Fruit fly (Drosophila melanogaster): ENCODE results near the gene CG13244.

CG13244 gene

dm6 chr2L:15912008-15912900, 4.4 kb upstream of the CG13244 start (continued):
- peak; percentile 96 for TF ChIP-seq Abd-B (GFP tag; optimal IDR thresholded peaks at IDR 0.05)
- no peak for TF ChIP-seq lov (optimal IDR thresholded peaks at IDR 0.05)
- peak; percentile 62; the same call in 1 of the 3 replicates for TF ChIP-seq lov (GFP tag; IDR thresholded peaks at IDR 0.05)
- TF ChIP-seq CG15269 (tag; optimal IDR thresholded peaks at IDR 0.05): peak; percentile 97
- TF ChIP-seq CG8290 (GFP tag; optimal IDR thresholded peaks at IDR 0.05): peak; percentile 83
- peak in 1 of 2 experiments; percentile 17 for TF ChIP-seq CG8290 (tag; optimal IDR thresholded peaks at IDR 0.05)
- peak; percentile 99 for TF ChIP-seq Ssrp (tag; optimal IDR thresholded peaks at IDR 0.05)
- peak; percentile 91 for TF ChIP-seq az2 (GFP tag; optimal IDR thresholded peaks at IDR 0.05)
- peak; percentile 85 for TF ChIP-seq gcm (GFP tag; optimal IDR thresholded peaks at IDR 0.05)
- no peak for TF ChIP-seq Atf3 (GFP tag; optimal IDR thresholded peaks at IDR 0.05)
- peak; percentile 78 for TF ChIP-seq Lhr (GFP tag; optimal IDR thresholded peaks at IDR 0.05)
- TF ChIP-seq Vsx1 (GFP tag; optimal IDR thresholded peaks at IDR 0.05): peak; percentile 83
- TF ChIP-seq sc (optimal IDR thresholded peaks at IDR 0.05): no peak
- TF ChIP-seq sc (GFP tag; optimal IDR thresholded peaks at IDR 0.05): peak; percentile 78
- TF ChIP-seq CG12942 (GFP tag; optimal IDR thresholded peaks at IDR 0.05): peak; percentile 83
- peak; percentile 67 for TF ChIP-seq Jarid2 (GFP tag; optimal IDR thresholded peaks at IDR 0.05)
- TF ChIP-seq CG2875 (GFP tag; optimal IDR thresholded peaks at IDR 0.05): peak; percentile 91
- TF ChIP-seq chif (GFP tag; optimal IDR thresholded peaks at IDR 0.05): peak in 1 of 2 experiments; percentile 70
- TF ChIP-seq Chrac-16 (GFP tag; optimal IDR thresholded peaks at IDR 0.05): peak; percentile 84
- peak; percentile 82 for TF ChIP-seq CG14667 (GFP tag; IDR thresholded peaks at IDR 0.05)
- peak; percentile 52 for TF ChIP-seq kni (GFP tag; optimal IDR thresholded peaks at IDR 0.05)
- TF ChIP-seq gsb (GFP tag; IDR thresholded peaks at IDR 0.05): peak; percentile 78
- TF ChIP-seq TFAM (GFP tag; optimal IDR thresholded peaks at IDR 0.05): peak; percentile 20
- peak; percentile 87 for TF ChIP-seq CG14710 (tag; optimal IDR thresholded peaks at IDR 0.05)
- TF ChIP-seq dimm (GFP tag; IDR thresholded peaks at IDR 0.05): peak; percentile 42; the same call in 1 of the 2 replicates
- TF ChIP-seq CG15011 (GFP tag; optimal IDR thresholded peaks at IDR 0.05): peak; percentile 84
- TF ChIP-seq ind (GFP tag; optimal IDR thresholded peaks at IDR 0.05): peak; percentile 91
- peak; percentile 88 for TF ChIP-seq Aef1 (GFP tag; IDR thresholded peaks at IDR 0.05)
- peak; percentile 94 for TF ChIP-seq CG9727 (GFP tag; optimal IDR thresholded peaks at IDR 0.05)
- TF ChIP-seq Dad (GFP tag; optimal IDR thresholded peaks at IDR 0.05): peak; percentile 16
- peak; percentile 66 for TF ChIP-seq Hr3 (GFP tag; optimal IDR thresholded peaks at IDR 0.05)
- peak; percentile 99 for TF ChIP-seq gsb-n (tag; optimal IDR thresholded peaks at IDR 0.05)
- TF ChIP-seq CG17385 (GFP tag; optimal IDR thresholded peaks at IDR 0.05): peak; percentile 89
- no peak for TF ChIP-seq NK7.1 (GFP tag; optimal IDR thresholded peaks at IDR 0.05)
- peak; percentile 76 for TF ChIP-seq trem (tag; optimal IDR thresholded peaks at IDR 0.05)
- 0 out of 2 replicates have a peak, but pooled peaks have one; percentile 10 for TF ChIP-seq gt (GFP tag; IDR thresholded peaks at IDR 0.05)
- TF ChIP-seq CG10147 (GFP tag; optimal IDR thresholded peaks at IDR 0.05): peak; percentile 88
- peak; percentile 47 for TF ChIP-seq zfh2 (GFP tag; optimal IDR thresholded peaks at IDR 0.05)
- TF ChIP-seq CG18599 (GFP tag; optimal IDR thresholded peaks at IDR 0.05): peak; percentile 91
- TF ChIP-seq CG6689 (GFP tag; IDR thresholded peaks at IDR 0.05): peak; percentile 92
- TF ChIP-seq sim (GFP tag; IDR thresholded peaks at IDR 0.05): peak; percentile 71; the same call in 1 of the 2 replicates
- TF ChIP-seq Lim3 (GFP tag; IDR thresholded peaks at IDR 0.05): peak; percentile 35; the same call in 1 of the 2 replicates
- peak; percentile 60 for TF ChIP-seq CG18011 (GFP tag; optimal IDR thresholded peaks at IDR 0.05)
- TF ChIP-seq CG7928 (GFP tag; optimal IDR thresholded peaks at IDR 0.05): peak; percentile 48
- no peak for TF ChIP-seq Dll (GFP tag; IDR thresholded peaks at IDR 0.05; ENCODE audit: partially characterized antibody)
- peak; percentile 95 for TF ChIP-seq CG32767 (GFP tag; IDR thresholded peaks at IDR 0.05)
- TF ChIP-seq ase (GFP tag; IDR thresholded peaks at IDR 0.05): peak; percentile 80
- no peak for TF ChIP-seq mld (GFP tag; IDR thresholded peaks at IDR 0.05; ENCODE audit: partially characterized antibody)
- no peak for TF ChIP-seq bigmax (GFP tag; optimal IDR thresholded peaks at IDR 0.05)
